Fruit fly (Drosophila melanogaster) whole organism, embryonic: Measurements from ENCODE around the gene Sec5.

Source experiments
- Abd-B ChIP-seq: fragments of 200-800 bp; sonication (Bioruptor generic); optimal IDR thresholded peaks from 2 replicates; lab custom pipeline; 2018; ENCODE audit warnings: missing biosample characterization, mild to moderate bottlenecking, missing genetic modification characterization, moderate library complexity
- Atf3 ChIP-seq: fragments of 200-800 bp; sonication (Bioruptor generic); optimal IDR thresholded peaks from 3 replicates; lab custom pipeline; 2016; ENCODE audit warnings: missing biosample characterization, missing genetic modification characterization
- Awh ChIP-seq: fragments of 200-800 bp; sonication (Bioruptor generic); IDR thresholded peaks from 2 replicates; pipeline ENCODE4, ENCODE4 v1.3.6; 2022; ENCODE audit warnings: missing biosample characterization, missing genetic modification characterization
- Bgb ChIP-seq: fragments of 200-800 bp; sonication (Bioruptor generic); IDR thresholded peaks from 2 replicates; pipeline ENCODE4 v1.3.6; 2022; ENCODE audit warnings: missing biosample characterization, missing genetic modification characterization; ENCODE audit not compliant: partially characterized antibody
- BtbVII ChIP-seq: fragments of 200-800 bp; sonication (Bioruptor generic); optimal IDR thresholded peaks from 3 replicates; lab custom pipeline; 2017; ENCODE audit warnings: missing biosample characterization, mild to moderate bottlenecking, missing genetic modification characterization
- CG10431 ChIP-seq: fragments of 200-800 bp; sonication (Bioruptor generic); optimal IDR thresholded peaks from 3 replicates; lab custom pipeline; 2018; ENCODE audit warnings: missing biosample characterization, mild to moderate bottlenecking, missing genetic modification characterization
- CG11398 ChIP-seq: fragments of 200-800 bp; sonication (Bioruptor generic); optimal IDR thresholded peaks from 2 replicates; lab custom pipeline; 2016; ENCODE audit warnings: missing biosample characterization, missing genetic modification characterization
- CG11560 ChIP-seq: fragments of 200-800 bp; sonication (Bioruptor generic); IDR thresholded peaks from 3 replicates; pipeline ENCODE4 v1.3.6; 2022; ENCODE audit warnings: missing biosample characterization, missing genetic modification characterization
- CG11695 ChIP-seq: fragments of 200-800 bp; sonication (Bioruptor generic); IDR thresholded peaks from 3 replicates; pipeline ENCODE4 v1.3.6; 2022; ENCODE audit warnings: missing biosample characterization, missing genetic modification characterization
- CG12942 ChIP-seq: fragments of 200-800 bp; sonication (Bioruptor generic); optimal IDR thresholded peaks from 3 replicates; lab custom pipeline; 2016; ENCODE audit warnings: missing biosample characterization, missing genetic modification characterization
- CG15514 ChIP-seq: fragments of 200-800 bp; sonication (Bioruptor generic); optimal IDR thresholded peaks from 3 replicates; lab custom pipeline; 2017; ENCODE audit warnings: missing biosample characterization, missing genetic modification characterization, mild to moderate bottlenecking, moderate library complexity, missing genetic modification reagents
- CG17612 ChIP-seq: fragments of 200-800 bp; sonication (Bioruptor generic); IDR thresholded peaks from 2 replicates; pipeline ENCODE4 v1.3.6; 2022; ENCODE audit warnings: missing biosample characterization, missing genetic modification characterization
- CG17802 ChIP-seq: fragments of 200-800 bp; sonication (Bioruptor generic); optimal IDR thresholded peaks from 2 replicates; lab custom pipeline; 2018; ENCODE audit warnings: missing biosample characterization, mild to moderate bottlenecking, missing genetic modification characterization, moderate library complexity
- CG30431 ChIP-seq: fragments of 200-800 bp; sonication (Bioruptor generic); optimal IDR thresholded peaks from 2 replicates; lab custom pipeline; 2017; ENCODE audit warnings: missing biosample characterization, missing genetic modification characterization
- CG3281 ChIP-seq: fragments of 200-800 bp; sonication (Bioruptor generic); optimal IDR thresholded peaks from 3 replicates; lab custom pipeline; 2017; ENCODE audit warnings: missing biosample characterization, mild to moderate bottlenecking, missing genetic modification characterization
- CG34376 ChIP-seq: fragments of 200-800 bp; sonication (Bioruptor generic); optimal IDR thresholded peaks from 2 replicates; lab custom pipeline; 2018; ENCODE audit warnings: missing biosample characterization, mild to moderate bottlenecking, missing genetic modification characterization
- CG3995 ChIP-seq: fragments of 200-800 bp; sonication (Bioruptor generic); optimal IDR thresholded peaks from 3 replicates; lab custom pipeline; 2016; ENCODE audit warnings: missing biosample characterization, missing genetic modification characterization
- CG42726 ChIP-seq: fragments of 200-800 bp; sonication (Bioruptor generic); IDR thresholded peaks from 2 replicates; pipeline ENCODE4 v1.3.6; 2022; ENCODE audit warnings: missing biosample characterization, missing genetic modification characterization; ENCODE audit not compliant: partially characterized antibody
- CG4820 ChIP-seq: fragments of 200-800 bp; sonication (Bioruptor generic); optimal IDR thresholded peaks from 3 replicates; lab custom pipeline; 2016; ENCODE audit warnings: missing biosample characterization, missing genetic modification characterization
- CG6683 ChIP-seq: fragments of 200-800 bp; sonication (Bioruptor generic); optimal IDR thresholded peaks from 2 replicates; lab custom pipeline; 2017; ENCODE audit warnings: missing biosample characterization, mild to moderate bottlenecking, missing genetic modification characterization, missing genetic modification reagents
- CG7372 ChIP-seq: fragments of 200-800 bp; sonication (Bioruptor generic); IDR thresholded peaks from 2 replicates; pipeline ENCODE4 v1.3.6; 2022; ENCODE audit warnings: missing biosample characterization, missing genetic modification characterization
- CG8281 ChIP-seq: fragments of 200-800 bp; sonication (Bioruptor generic); optimal IDR thresholded peaks from 2 replicates; lab custom pipeline; 2018; ENCODE audit warnings: missing biosample characterization, mild to moderate bottlenecking, missing genetic modification characterization, moderate library complexity
- CG9797 ChIP-seq: fragments of 200-800 bp; sonication (Bioruptor generic); optimal IDR thresholded peaks from 3 replicates; lab custom pipeline; 2018; ENCODE audit warnings: missing biosample characterization, mild to moderate bottlenecking, missing genetic modification characterization
- Dref ChIP-seq: fragments of 200-800 bp; sonication (Bioruptor generic); IDR thresholded peaks from 2 replicates; pipeline ENCODE4 v1.3.6; 2022; ENCODE audit warnings: missing biosample characterization, missing genetic modification characterization
- Hey ChIP-seq: fragments of 200-800 bp; sonication (Bioruptor generic); optimal IDR thresholded peaks from 3 replicates; lab custom pipeline; 2018; ENCODE audit warnings: missing biosample characterization, mild to moderate bottlenecking, missing genetic modification characterization
- Lhr ChIP-seq: fragments of 200-800 bp; sonication (Bioruptor generic); optimal IDR thresholded peaks from 3 replicates; lab custom pipeline; 2017; ENCODE audit warnings: mild to moderate bottlenecking, missing biosample characterization, missing genetic modification reagents, missing genetic modification characterization
- Meics ChIP-seq: fragments of 200-800 bp; sonication (Bioruptor generic); optimal IDR thresholded peaks from 2 replicates; lab custom pipeline; 2017; ENCODE audit warnings: missing biosample characterization, mild to moderate bottlenecking, missing genetic modification characterization
- NC2α ChIP-seq: fragments of 200-800 bp; sonication (Bioruptor generic); optimal IDR thresholded peaks from 2 replicates; lab custom pipeline; 2016; ENCODE audit warnings: missing biosample characterization, missing genetic modification characterization
- Nf-YC ChIP-seq: fragments of 200-800 bp; optimal IDR thresholded peaks from 3 replicates; lab custom pipeline; 2019; ENCODE audit warnings: missing biosample characterization, mild to moderate bottlenecking, missing genetic modification characterization, moderate library complexity
- Pdp1 ChIP-seq, 2 experiments: fragments of 200-800 bp; sonication (Bioruptor generic); optimal IDR thresholded peaks; 3 replicates each; lab custom pipeline; 2016; ENCODE audit warnings: missing biosample characterization in 2 of 2, missing genetic modification characterization in 2 of 2, mild to moderate bottlenecking in 1 of 2, moderate library complexity in 1 of 2
- Ravus ChIP-seq: fragments of 200-800 bp; sonication (Bioruptor generic); IDR thresholded peaks from 2 replicates; pipeline ENCODE4 v1.3.6; 2022; ENCODE audit warnings: missing biosample characterization, missing genetic modification characterization
- Sin3A ChIP-seq: fragments of >200 bp; optimal IDR thresholded peaks from 2 replicates; lab custom pipeline; 2018
- Sry-δ ChIP-seq: fragments of 200-800 bp; sonication (Bioruptor generic); optimal IDR thresholded peaks from 2 replicates; lab custom pipeline; 2016; ENCODE audit warnings: missing biosample characterization, missing genetic modification characterization
- Xbp1 ChIP-seq: fragments of 200-800 bp; sonication (Bioruptor generic); optimal IDR thresholded peaks from 3 replicates; lab custom pipeline; 2016; ENCODE audit warnings: missing biosample characterization, mild to moderate bottlenecking, missing genetic modification characterization
- al ChIP-seq: fragments of 200-800 bp; sonication (Bioruptor generic); IDR thresholded peaks from 2 replicates; pipeline ENCODE4 v1.3.6; 2022; ENCODE audit warnings: missing biosample characterization, missing genetic modification characterization
- amos ChIP-seq: fragments of 200-800 bp; sonication (Bioruptor generic); IDR thresholded peaks from 2 replicates; pipeline ENCODE4 v1.3.6; 2022; ENCODE audit warnings: missing biosample characterization, missing genetic modification characterization; ENCODE audit not compliant: partially characterized antibody
- az2 ChIP-seq: fragments of 200-800 bp; sonication (Bioruptor generic); optimal IDR thresholded peaks from 3 replicates; lab custom pipeline; 2016; ENCODE audit warnings: missing biosample characterization, missing genetic modification characterization
- bsh ChIP-seq, 2 experiments: fragments of 200-800 bp; sonication (Bioruptor generic); optimal IDR thresholded peaks; 2 replicates each; lab custom pipeline; 2017 to 2018; ENCODE audit warnings: mild to moderate bottlenecking in 2 of 2, missing biosample characterization in 2 of 2, missing genetic modification characterization in 2 of 2, moderate library complexity in 1 of 2
- crc ChIP-seq: fragments of 200-800 bp; sonication (Bioruptor generic); optimal IDR thresholded peaks from 2 replicates; lab custom pipeline; 2016; ENCODE audit warnings: missing biosample characterization, missing genetic modification characterization
- eve ChIP-seq, 2 experiments: fragments of >200 bp; optimal IDR thresholded peaks; 2 replicates each; lab custom pipeline; 2017; ENCODE audit warnings: missing biosample characterization in 2 of 2, missing genetic modification characterization in 2 of 2
- eyg ChIP-seq: fragments of 200-800 bp; sonication (Bioruptor generic); optimal IDR thresholded peaks from 3 replicates; lab custom pipeline; 2016; ENCODE audit warnings: missing biosample characterization, missing genetic modification characterization
- fd3F ChIP-seq: fragments of 200-800 bp; sonication (Bioruptor generic); optimal IDR thresholded peaks from 2 replicates; lab custom pipeline; 2018; ENCODE audit warnings: missing biosample characterization, mild to moderate bottlenecking, missing genetic modification characterization, moderate library complexity
- gsb-n ChIP-seq: fragments of 200-800 bp; sonication (Bioruptor generic); optimal IDR thresholded peaks from 3 replicates; lab custom pipeline; 2018; ENCODE audit warnings: missing biosample characterization, mild to moderate bottlenecking, missing genetic modification characterization
- her ChIP-seq: fragments of 200-800 bp; sonication (Bioruptor generic); optimal IDR thresholded peaks from 2 replicates; lab custom pipeline; 2016; ENCODE audit warnings: missing biosample characterization, missing genetic modification characterization
- pho ChIP-seq: fragments of 200-800 bp; sonication (Bioruptor generic); optimal IDR thresholded peaks from 2 replicates; lab custom pipeline; 2016; ENCODE audit warnings: missing biosample characterization, missing genetic modification characterization
- prd ChIP-seq, 3 experiments: fragments of >200 bp in 2 of 3; fragments of 200-800 bp in 1 of 3; sonication (Bioruptor generic) in 1 of 3; optimal IDR thresholded peaks in 2 of 3; IDR thresholded peaks in 1 of 3; 2 replicates in 2 of 3; 3 replicates in 1 of 3; pipeline versions ENCODE4 v1.3.6 to Lab custom; 2017 to 2022; ENCODE audit warnings: missing biosample characterization in 1 of 3, missing genetic modification characterization in 1 of 3
- sens ChIP-seq: fragments of 200-800 bp; sonication (Bioruptor generic); peaks from one replicate; lab custom pipeline; 2016; ENCODE audit warnings: missing biosample characterization, missing genetic modification characterization
- slp2 ChIP-seq: fragments of 200-800 bp; sonication (Bioruptor generic); optimal IDR thresholded peaks from 2 replicates; lab custom pipeline; 2016; ENCODE audit warnings: missing biosample characterization, missing genetic modification characterization
- ssp ChIP-seq: fragments of 200-800 bp; sonication (Bioruptor generic); IDR thresholded peaks from 2 replicates; pipeline ENCODE4 v1.3.6; 2022; ENCODE audit warnings: missing biosample characterization, missing genetic modification characterization
- sug ChIP-seq: fragments of 200-800 bp; optimal IDR thresholded peaks from 2 replicates; lab custom pipeline; 2019; ENCODE audit warnings: missing biosample characterization, mild to moderate bottlenecking, missing genetic modification characterization, moderate library complexity
- tup ChIP-seq: fragments of 200-800 bp; sonication (Bioruptor generic); optimal IDR thresholded peaks from 2 replicates; lab custom pipeline; 2016; ENCODE audit warnings: missing biosample characterization, mild to moderate bottlenecking, missing genetic modification characterization, moderate library complexity

Gene Sec5

dm6 chr2L:3437068-3437467 lies 20.0 kb upstream of the Sec5 start (continued):
- TF ChIP-seq CG30431 (GFP tag; lab: Kevin White, UChicago) (no peak), CG3995 (no peak), slp2 (GFP tag; lab: Kevin White, UChicago) (no peak), bsh (GFP tag; optimal IDR thresholded peaks at IDR 0.05; lab: Kevin White, UChicago) (peak; percentile 46 to 80), CG11560 (tag; lab: Robert Waterston, UW) (0 out of 3 replicates have a peak, but pooled peaks have one; percentile 33), al (GFP tag; lab: Robert Waterston, UW) (no peak), Abd-B (GFP tag; lab: Kevin White, UChicago) (no peak), Nf-YC (tag; lab: Kevin White, UChicago) (peak; percentile 40), CG9797 (no peak), Sin3A (lab: Kevin White, UChicago) (no peak), ssp (GFP tag; lab: Robert Waterston, UW) (no peak), CG34376 (no peak), fd3F (GFP tag; lab: Kevin White, UChicago) (no peak), CG6683 (GFP tag; lab: Kevin White, UChicago) (no peak), CG11398 (no peak), her (GFP tag; lab: Kevin White, UChicago) (no peak), sug (tag; lab: Kevin White, UChicago) (no peak), Atf3 (GFP tag; lab: Kevin White, UChicago) (no peak), CG17612 (GFP tag; lab: Robert Waterston, UW) (no peak), crc (GFP tag; lab: Kevin White, UChicago) (no peak), CG42726 (no peak), CG10431 (GFP tag; lab: Kevin White, UChicago) (no peak), Ravus (GFP tag; lab: Robert Waterston, UW) (no peak), Meics (GFP tag; lab: Kevin White, UChicago) (peak; percentile 42), CG12942 (GFP tag; lab: Kevin White, UChicago) (no peak), CG8281 (tag; lab: Kevin White, UChicago) (peak; percentile 29), Sry-δ (no peak), amos (GFP tag; lab: Robert Waterston, UW) (no peak), Pdp1 (GFP tag; optimal IDR thresholded peaks at IDR 0.05; lab: Kevin White, UChicago) (peak; percentile 18 to 24), sens (GFP tag; lab: Kevin White, UChicago) (peak; percentile 95), eyg (no peak), CG7372 (GFP tag; lab: Robert Waterston, UW) (0 out of 2 replicates have a peak, but pooled peaks have one; percentile 14), CG11695 (GFP tag; lab: Robert Waterston, UW) (peak; percentile 49; the same call in 1 of the 3 replicates), NC2α (GFP tag; lab: Kevin White, UChicago) (no peak), Hey (no peak), Awh (peak; percentile 71), tup (no peak), pho (GFP tag; lab: Kevin White, UChicago) (no peak), prd (optimal IDR thresholded peaks at IDR 0.05; lab: Kevin White, UChicago) (no peak), prd (GFP tag; IDR thresholded peaks at IDR 0.05; lab: Robert Waterston, UW) (peak; percentile 69), Bgb (GFP tag; lab: Robert Waterston, UW) (no peak), BtbVII (GFP tag; lab: Kevin White, UChicago) (no peak), gsb-n (tag; lab: Kevin White, UChicago) (no peak), CG15514 (GFP tag; lab: Kevin White, UChicago) (peak; percentile 24), CG17802 (tag; lab: Kevin White, UChicago) (no peak), CG3281 (peak; percentile 23), az2 (GFP tag; lab: Kevin White, UChicago) (peak; percentile 24), CG4820 (peak; percentile 55), Dref (GFP tag; lab: Robert Waterston, UW) (no peak), Xbp1 (GFP tag; lab: Kevin White, UChicago) (peak; percentile 29), Lhr (GFP tag; lab: Kevin White, UChicago) (no peak), eve (GFP tag; optimal IDR thresholded peaks at IDR 0.05; lab: Kevin White, UChicago) (peak in 1 of 2 experiments; percentile 89)
